Worm (Caenorhabditis elegans): ENCODE results near the gene grd-7.

- TF ChIP-seq pha-4 (GFP tag; IDR thresholded peaks at IDR 0.05): no peak
- no peak for TF ChIP-seq pha-4 (tag; optimal IDR thresholded peaks at IDR 0.05)
- TF ChIP-seq ztf-11 (tag; optimal IDR thresholded peaks at IDR 0.05): no peak
- TF ChIP-seq zip-11 (GFP tag; IDR thresholded peaks at IDR 0.05): no peak
- no peak for TF ChIP-seq F49E8.2 (tag; optimal IDR thresholded peaks at IDR 0.05; ENCODE audit: borderline replicate concordance)
- TF ChIP-seq zfp-2 (tag; optimal IDR thresholded peaks at IDR 0.05): no peak
- peak; percentile 12 for TF ChIP-seq nhr-48 (tag; optimal IDR thresholded peaks at IDR 0.05)
- no peak for TF ChIP-seq mdl-1 (tag; optimal IDR thresholded peaks at IDR 0.05)
- no peak for TF ChIP-seq nhr-111 (GFP tag; optimal IDR thresholded peaks at IDR 0.05)
- TF ChIP-seq unc-62 (GFP tag; optimal IDR thresholded peaks at IDR 0.05 in 1 of 2): no peak
- TF ChIP-seq unc-62 (tag; optimal IDR thresholded peaks at IDR 0.05): no peak
- peak; percentile 43; the same call in 1 of the 2 replicates for TF ChIP-seq dmd-6 (GFP tag; IDR thresholded peaks at IDR 0.05)
Observed at ce11 chrX:7242878-7243277, 26.4 kb downstream of the grd-7 start, which contains the start of gene F46H5.7.

Data from whole organism, L4 larva.